Fruit fly (Drosophila melanogaster): ENCODE measurements around the gene Trmt112.

Trmt112 gene

DNA sequence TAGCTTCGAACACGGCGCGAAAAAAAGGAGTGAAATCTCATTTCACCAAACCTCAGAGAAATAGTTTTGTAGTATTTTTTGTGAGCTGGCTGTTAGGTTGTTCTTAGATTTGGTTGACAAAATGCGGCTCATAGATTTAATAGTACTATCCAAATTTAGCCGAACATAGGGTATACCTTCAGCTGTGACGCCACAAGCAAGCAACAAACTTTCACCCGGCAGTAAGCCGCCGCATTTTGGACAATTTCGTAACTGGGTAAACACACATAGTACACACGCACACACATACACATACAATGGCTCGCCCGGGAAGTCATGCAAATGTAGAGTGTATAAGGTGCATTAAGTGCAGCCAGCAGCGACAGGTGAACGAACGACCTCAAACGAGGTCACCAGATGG is 42.6 kb upstream of the Trmt112 start (continued):
- TF ChIP-seq Taf1 (GFP tag; IDR thresholded peaks at IDR 0.05): no peak
- no peak for TF ChIP-seq CG1792 (GFP tag; optimal IDR thresholded peaks at IDR 0.05)
- no peak for TF ChIP-seq mld (GFP tag; IDR thresholded peaks at IDR 0.05; ENCODE audit: partially characterized antibody)
- TF ChIP-seq CG2678 (tag; optimal IDR thresholded peaks at IDR 0.05): peak; percentile 18
- TF ChIP-seq hkb (optimal IDR thresholded peaks at IDR 0.05): no peak
- TF ChIP-seq hkb (GFP tag; IDR thresholded peaks at IDR 0.05): no peak
- no peak for TF ChIP-seq Tbp (GFP tag; optimal IDR thresholded peaks at IDR 0.05)
- TF ChIP-seq knrl (GFP tag; IDR thresholded peaks at IDR 0.05; ENCODE audit: partially characterized antibody): no peak
- TF ChIP-seq zfh2 (GFP tag; optimal IDR thresholded peaks at IDR 0.05): no peak
- TF ChIP-seq da (GFP tag; optimal IDR thresholded peaks at IDR 0.05): no peak
- peak; percentile 35; the same call in 1 of the 3 replicates for TF ChIP-seq row (GFP tag; IDR thresholded peaks at IDR 0.05)
- no peak for TF ChIP-seq NC2α (GFP tag; optimal IDR thresholded peaks at IDR 0.05)
- TF ChIP-seq ssp (GFP tag; IDR thresholded peaks at IDR 0.05): no peak
- TF ChIP-seq CG8924 (tag; optimal IDR thresholded peaks at IDR 0.05): no peak
- TF ChIP-seq CG6854 (GFP tag; optimal IDR thresholded peaks at IDR 0.05): no peak
- no peak for TF ChIP-seq Dek (tag; optimal IDR thresholded peaks at IDR 0.05)
- 0 out of 2 replicates have a peak, but pooled peaks have one; percentile 14 for TF ChIP-seq CG31441 (GFP tag; IDR thresholded peaks at IDR 0.05)
- TF ChIP-seq bbx (GFP tag; IDR thresholded peaks at IDR 0.05; ENCODE audit: partially characterized antibody): no peak
- TF ChIP-seq dmrt11E (tag; optimal IDR thresholded peaks at IDR 0.05): no peak
- no peak for TF ChIP-seq sim (GFP tag; IDR thresholded peaks at IDR 0.05)
- no peak for TF ChIP-seq CG3995 (GFP tag; optimal IDR thresholded peaks at IDR 0.05)
- TF ChIP-seq cwo (GFP tag; optimal IDR thresholded peaks at IDR 0.05): no peak
- TF ChIP-seq Sox102F (GFP tag; optimal IDR thresholded peaks at IDR 0.05): peak; percentile 65
- TF ChIP-seq gro (GFP tag; optimal IDR thresholded peaks at IDR 0.05): no peak
- TF ChIP-seq stc (GFP tag; IDR thresholded peaks at IDR 0.05): no peak
- TF ChIP-seq slou (GFP tag; optimal IDR thresholded peaks at IDR 0.05): no peak
- TF ChIP-seq ewg (GFP tag; optimal IDR thresholded peaks at IDR 0.05): peak; percentile 32
- peak; percentile 18 for TF ChIP-seq CG18262 (tag; optimal IDR thresholded peaks at IDR 0.05)
- TF ChIP-seq al (GFP tag; IDR thresholded peaks at IDR 0.05): no peak
- TF ChIP-seq Xrp1 (GFP tag; IDR thresholded peaks at IDR 0.05): 0 out of 2 replicates have a peak, but pooled peaks have one; percentile 6
- TF ChIP-seq Drgx (GFP tag; IDR thresholded peaks at IDR 0.05): peak; percentile 41
- TF ChIP-seq GATAe (GFP tag; conservative IDR thresholded peaks at IDR 0.05): no peak
- TF ChIP-seq CG6175 (GFP tag; IDR thresholded peaks at IDR 0.05): no peak
- TF ChIP-seq Hr78 (GFP tag; optimal IDR thresholded peaks at IDR 0.05): peak in 1 of 2 experiments; percentile 71
- TF ChIP-seq pzg (GFP tag; optimal IDR thresholded peaks at IDR 0.05): no peak
- no peak for TF ChIP-seq Atf6 (GFP tag; IDR thresholded peaks at IDR 0.05)
- no peak for TF ChIP-seq so (GFP tag; IDR thresholded peaks at IDR 0.05)
- no peak for TF ChIP-seq esg (GFP tag; conservative IDR thresholded peaks at IDR 0.05)
- peak; percentile 86 for TF ChIP-seq sens (GFP tag)
- 0 out of 3 replicates have a peak, but pooled peaks have one; percentile 7 for TF ChIP-seq H15 (GFP tag; IDR thresholded peaks at IDR 0.05)
- peak; percentile 45 for TF ChIP-seq CG11504 (tag; optimal IDR thresholded peaks at IDR 0.05)
- no peak for TF ChIP-seq pros (GFP tag; optimal IDR thresholded peaks at IDR 0.05)
- peak; percentile 22 for TF ChIP-seq Xbp1 (GFP tag; optimal IDR thresholded peaks at IDR 0.05)
- no peak for TF ChIP-seq CG13775 (GFP tag; optimal IDR thresholded peaks at IDR 0.05)
- peak; percentile 26 for TF ChIP-seq cg (GFP tag; optimal IDR thresholded peaks at IDR 0.05)
- TF ChIP-seq vfl (GFP tag; optimal IDR thresholded peaks at IDR 0.05): no peak
- no peak for TF ChIP-seq nom (GFP tag; optimal IDR thresholded peaks at IDR 0.05)
- TF ChIP-seq CG4730 (GFP tag; IDR thresholded peaks at IDR 0.05): 0 out of 2 replicates have a peak, but pooled peaks have one; percentile 8
- TF ChIP-seq ATbp (GFP tag; optimal IDR thresholded peaks at IDR 0.05): peak; percentile 68
- peak; percentile 21 for TF ChIP-seq CG4707 (GFP tag; optimal IDR thresholded peaks at IDR 0.05)
- TF ChIP-seq CG3407 (GFP tag; optimal IDR thresholded peaks at IDR 0.05): peak; percentile 26
